Worm (Caenorhabditis elegans) whole organism, L3 larva: ENCODE measurements around the gene fbxa-176.
A peak's percentile ranks its signal among the peaks of the same experiment; 100 is the strongest.

Experiments
- ZK546.5 ChIP-seq: sonication (generic microtip); optimal IDR thresholded peaks from 2 replicates; lab custom pipeline; 2017; ENCODE audit warnings: missing biosample characterization, missing genetic modification characterization
- aly-2 ChIP-seq: fragments of 150-350 bp; optimal IDR thresholded peaks from 2 replicates; lab custom pipeline; 2014; ENCODE audit warnings: missing biosample characterization, missing genetic modification characterization
- ceh-16 ChIP-seq: sonication (generic microtip); optimal IDR thresholded peaks from 2 replicates; lab custom pipeline; 2017; ENCODE audit warnings: missing biosample characterization, missing genetic modification characterization
- ceh-28 ChIP-seq: fragments of 150-350 bp; optimal IDR thresholded peaks from 2 replicates; lab custom pipeline; 2014; ENCODE audit warnings: missing biosample characterization, missing genetic modification reagents, missing genetic modification characterization
- ceh-82 ChIP-seq: fragments of 150-350 bp; optimal IDR thresholded peaks from 2 replicates; lab custom pipeline; 2014; ENCODE audit warnings: missing biosample characterization, missing genetic modification characterization
- daf-12 ChIP-seq: fragments of 150-350 bp; optimal IDR thresholded peaks from 2 replicates; lab custom pipeline; 2014; ENCODE audit warnings: missing biosample characterization, missing genetic modification reagents, missing genetic modification characterization
- egl-27 ChIP-seq: sonication (generic microtip); optimal IDR thresholded peaks from 4 replicates; lab custom pipeline; 2017; ENCODE audit warnings: missing biosample characterization, missing genetic modification reagents, missing genetic modification characterization
- egl-5 ChIP-seq: fragments of 150-350 bp; optimal IDR thresholded peaks from 2 replicates; lab custom pipeline; 2017; ENCODE audit warnings: missing biosample characterization, missing genetic modification reagents, missing genetic modification characterization, inconsistent platforms
- elt-1 ChIP-seq: fragments of 150-350 bp; optimal IDR thresholded peaks from 2 replicates; lab custom pipeline; 2014; ENCODE audit warnings: missing biosample characterization, missing genetic modification characterization
- elt-2 ChIP-seq: sonication (generic microtip); optimal IDR thresholded peaks from 2 replicates; lab custom pipeline; 2016; ENCODE audit warnings: missing genetic modification reagents, mild to moderate bottlenecking, missing genetic modification characterization, missing compliant biosample characterization
- elt-3 ChIP-seq, 3 experiments: fragments of 150-350 bp in 1 of 3; sonication (generic microtip) in 2 of 3; optimal IDR thresholded peaks; 2 replicates in 2 of 3; 4 replicates in 1 of 3; lab custom pipeline; 2014 to 2017; ENCODE audit warnings: missing biosample characterization in 3 of 3, missing genetic modification characterization in 3 of 3
- eor-1 ChIP-seq, 2 experiments: fragments of 150-350 bp; optimal IDR thresholded peaks; 2 replicates each; lab custom pipeline; 2014 to 2018; ENCODE audit warnings: missing biosample characterization in 2 of 2, missing genetic modification characterization in 2 of 2
- fkh-10 ChIP-seq: sonication (generic microtip); optimal IDR thresholded peaks from 2 replicates; lab custom pipeline; 2017; ENCODE audit warnings: missing biosample characterization, missing genetic modification reagents, missing genetic modification characterization
- fkh-2 ChIP-seq: fragments of 150-350 bp; optimal IDR thresholded peaks from 2 replicates; lab custom pipeline; 2014; ENCODE audit warnings: missing biosample characterization, missing genetic modification reagents, missing genetic modification characterization
- fos-1 ChIP-seq: fragments of 150-350 bp; optimal IDR thresholded peaks from 2 replicates; lab custom pipeline; 2014; ENCODE audit warnings: missing biosample characterization, missing genetic modification characterization
- hmg-11 ChIP-seq: sonication (generic microtip); optimal IDR thresholded peaks from 2 replicates; lab custom pipeline; 2016; ENCODE audit warnings: missing genetic modification characterization, missing compliant biosample characterization
- jun-1 ChIP-seq: fragments of 150-350 bp; optimal IDR thresholded peaks from 2 replicates; lab custom pipeline; 2014; ENCODE audit warnings: missing biosample characterization, missing genetic modification reagents, missing genetic modification characterization
- lin-15B ChIP-seq: fragments of 150-350 bp; optimal IDR thresholded peaks from 2 replicates; lab custom pipeline; 2014; ENCODE audit warnings: missing biosample characterization, missing genetic modification characterization
- lsy-12 ChIP-seq: sonication (generic microtip); optimal IDR thresholded peaks from 2 replicates; lab custom pipeline; 2016; ENCODE audit warnings: mild to moderate bottlenecking, missing genetic modification characterization, missing compliant biosample characterization
- mdl-1 ChIP-seq: fragments of 150-350 bp; optimal IDR thresholded peaks from 2 replicates; lab custom pipeline; 2014; ENCODE audit warnings: missing biosample characterization, missing genetic modification characterization
- nhr-12 ChIP-seq: fragments of 150-350 bp; optimal IDR thresholded peaks from 2 replicates; lab custom pipeline; 2014; ENCODE audit warnings: missing biosample characterization, missing genetic modification characterization
- nhr-23 ChIP-seq: fragments of 150-350 bp; optimal IDR thresholded peaks from 2 replicates; lab custom pipeline; 2014; ENCODE audit warnings: missing biosample characterization, missing genetic modification reagents, missing genetic modification characterization
- nhr-237 ChIP-seq: fragments of 150-350 bp; optimal IDR thresholded peaks from 2 replicates; lab custom pipeline; 2014; ENCODE audit warnings: missing biosample characterization, missing genetic modification characterization
- nhr-25 ChIP-seq: sonication (generic microtip); optimal IDR thresholded peaks from 2 replicates; lab custom pipeline; 2017; ENCODE audit warnings: missing biosample characterization, missing genetic modification characterization
- nhr-28 ChIP-seq: fragments of 150-350 bp; optimal IDR thresholded peaks from 2 replicates; lab custom pipeline; 2014; ENCODE audit warnings: missing biosample characterization, missing genetic modification characterization
- nhr-43 ChIP-seq: sonication (generic microtip); optimal IDR thresholded peaks from 2 replicates; lab custom pipeline; 2016; ENCODE audit warnings: mild to moderate bottlenecking, missing genetic modification characterization, missing compliant biosample characterization; ENCODE audit not compliant: poor library complexity, severe bottlenecking
- nhr-67 ChIP-seq: fragments of 150-350 bp; optimal IDR thresholded peaks from 2 replicates; lab custom pipeline; 2014; ENCODE audit warnings: missing biosample characterization, missing genetic modification characterization
- nhr-76 ChIP-seq: fragments of 150-350 bp; sonication (generic microtip); optimal IDR thresholded peaks from 5 replicates; lab custom pipeline; 2014; ENCODE audit warnings: missing biosample characterization, missing genetic modification characterization
- pqm-1 ChIP-seq: fragments of 150-350 bp; optimal IDR thresholded peaks from 2 replicates; lab custom pipeline; 2017; ENCODE audit warnings: missing biosample characterization, missing genetic modification characterization, inconsistent platforms
- skn-1 ChIP-seq: fragments of 150-350 bp; optimal IDR thresholded peaks from 2 replicates; lab custom pipeline; 2014; ENCODE audit warnings: missing biosample characterization, missing genetic modification characterization
- tbx-2 ChIP-seq: sonication (generic microtip); optimal IDR thresholded peaks from 2 replicates; lab custom pipeline; 2016; ENCODE audit warnings: mild to moderate bottlenecking, missing genetic modification characterization, missing compliant biosample characterization
- unc-39 ChIP-seq: sonication (generic microtip); optimal IDR thresholded peaks from 4 replicates; lab custom pipeline; 2017; ENCODE audit warnings: missing biosample characterization, missing genetic modification characterization
- unc-62 ChIP-seq: fragments of 150-350 bp; sonication (generic microtip); optimal IDR thresholded peaks from 4 replicates; lab custom pipeline; 2014; ENCODE audit warnings: missing biosample characterization, missing genetic modification reagents, missing genetic modification characterization
- zag-1 ChIP-seq: fragments of 150-350 bp; optimal IDR thresholded peaks from 2 replicates; lab custom pipeline; 2014; ENCODE audit warnings: missing biosample characterization, missing genetic modification characterization
- ztf-4 ChIP-seq: fragments of 150-350 bp; optimal IDR thresholded peaks from 2 replicates; lab custom pipeline; 2014; ENCODE audit warnings: missing biosample characterization, missing genetic modification characterization

fbxa-176 gene

ce11 chrV:17549362-17549761, at the start of gene fbxa-176:
Gene fbxa-176, plus strand, starts transcription at chrV:17549675.
- TF ChIP-seq unc-62 = no peak
- TF ChIP-seq egl-5 (tag; lab: Kevin White, UChicago) = no peak
- peak; percentile 63 for TF ChIP-seq elt-2 (tag; lab: Kevin White, UChicago)
- TF ChIP-seq pqm-1 (tag; lab: Kevin White, UChicago) = peak; percentile 33
- no peak for TF ChIP-seq ceh-82
- no peak for TF ChIP-seq zag-1 (tag; lab: Kevin White, UChicago)
- TF ChIP-seq tbx-2 (tag; lab: Kevin White, UChicago) = no peak
- TF ChIP-seq nhr-237 (tag; lab: Kevin White, UChicago) = no peak
- no peak for TF ChIP-seq ZK546.5 (tag; lab: Kevin White, UChicago)
- TF ChIP-seq unc-39 (tag; lab: Kevin White, UChicago) = no peak
- no peak for TF ChIP-seq hmg-11 (tag; lab: Kevin White, UChicago)
- TF ChIP-seq, all 47 proteins: peak for 2

ce11 chrV:17500055-17500454, 49.4 kb upstream of the fbxa-176 start:
- TF ChIP-seq ceh-28 (tag; lab: Kevin White, UChicago) (no peak), egl-27 (tag; lab: Kevin White, UChicago) (no peak), nhr-12 (no peak), jun-1 (no peak), nhr-43 (tag; lab: Kevin White, UChicago) (no peak), nhr-28 (tag; lab: Kevin White, UChicago) (no peak), fkh-2 (tag; lab: Kevin White, UChicago) (no peak), elt-3 (tag; optimal IDR thresholded peaks at IDR 0.05; lab: Kevin White, UChicago) (no peak), lin-15B (tag; lab: Kevin White, UChicago) (no peak), daf-12 (tag; lab: Kevin White, UChicago) (no peak), hmg-11 (tag; lab: Kevin White, UChicago) (no peak), nhr-67 (tag; lab: Kevin White, UChicago) (no peak), pqm-1 (tag; lab: Kevin White, UChicago) (no peak)

ce11 chrV:17506289-17506688, 43.2 kb upstream of the fbxa-176 start, which contains the start of gene srw-31:
Gene srw-31, plus strand, starts transcription at chrV:17506589.
- TF ChIP-seq nhr-25 (tag; lab: Kevin White, UChicago) = no peak
- TF ChIP-seq fkh-2 (tag; lab: Kevin White, UChicago) = no peak
- no peak for TF ChIP-seq hmg-11 (tag; lab: Kevin White, UChicago)
- no peak for TF ChIP-seq aly-2 (tag; lab: Kevin White, UChicago)
- TF ChIP-seq ztf-4 (tag; lab: Kevin White, UChicago) = no peak
- no peak for TF ChIP-seq mdl-1 (tag; lab: Kevin White, UChicago)
- no peak for TF ChIP-seq ceh-16
- no peak for TF ChIP-seq fkh-10 (GFP tag; lab: Kevin White, UChicago)
- no peak for TF ChIP-seq elt-1 (tag; lab: Kevin White, UChicago)
- no peak for TF ChIP-seq tbx-2 (tag; lab: Kevin White, UChicago)
- no peak for TF ChIP-seq elt-3 (tag; optimal IDR thresholded peaks at IDR 0.05; lab: Kevin White, UChicago)
- TF ChIP-seq nhr-76 (tag; lab: Kevin White, UChicago) = no peak
- no peak for TF ChIP-seq nhr-28 (tag; lab: Kevin White, UChicago)
- no peak for TF ChIP-seq skn-1 (tag; lab: Kevin White, UChicago)
- TF ChIP-seq nhr-237 (tag; lab: Kevin White, UChicago) = no peak
- no peak for TF ChIP-seq eor-1 (tag; optimal IDR thresholded peaks at IDR 0.05; lab: Kevin White, UChicago)
- no peak for TF ChIP-seq egl-27 (tag; lab: Kevin White, UChicago)
- TF ChIP-seq daf-12 (tag; lab: Kevin White, UChicago) = no peak
- TF ChIP-seq, all 47 proteins: peak for 0

ce11 chrV:17508493-17508892, 41.0 kb upstream of the fbxa-176 start, which contains the start of gene srw-32:
Gene srw-32, plus strand, starts transcription at chrV:17508793.
- TF ChIP-seq nhr-76 (tag; lab: Kevin White, UChicago) (no peak), egl-27 (tag; lab: Kevin White, UChicago) (no peak), mdl-1 (tag; lab: Kevin White, UChicago) (no peak), fos-1 (no peak), lsy-12 (tag; lab: Kevin White, UChicago) (no peak), nhr-23 (tag; lab: Kevin White, UChicago) (no peak), unc-62 (no peak)
